Worm (Caenorhabditis elegans) whole organism, L4 larva: ENCODE data around the gene let-711.

Experiments
- aly-2 ChIP-seq: sonication (generic microtip); optimal IDR thresholded peaks from 2 replicates; lab custom pipeline; 2018; ENCODE audit warnings: missing biosample characterization, missing genetic modification characterization
- ceh-28 ChIP-seq: fragments of 150-350 bp; optimal IDR thresholded peaks from 2 replicates; lab custom pipeline; 2014; ENCODE audit warnings: missing biosample characterization, missing genetic modification reagents, missing genetic modification characterization
- ces-1 ChIP-seq: fragments of 150-350 bp; sonication (generic microtip); optimal IDR thresholded peaks from 4 replicates; lab custom pipeline; 2014; ENCODE audit warnings: missing biosample characterization, missing genetic modification reagents, missing genetic modification characterization
- tra-1 ChIP-seq: fragments of 200-800 bp; sonication (Bioruptor generic); IDR thresholded peaks from 2 replicates; pipeline ENCODE4 v1.3.6; 2022; ENCODE audit warnings: missing genetic modification reagents, missing genetic modification characterization, missing compliant biosample characterization

- TF ChIP-seq aly-2 (tag; lab: Kevin White, UChicago) (no peak), ceh-28 (tag; lab: Kevin White, UChicago) (no peak), tra-1 (GFP tag; lab: Robert Waterston, UW) (no peak), ces-1 (GFP tag; lab: Kevin White, UChicago) (no peak)
These were observed 21.6 kb downstream of the let-711 start, which contains the start of gene panl-2 for ce11 chrIII:6968080-6968639.
